Worm (Caenorhabditis elegans) whole organism, late embryonic: Measurements from ENCODE around the gene Y65A5A.1.

ENCODE experiments used
- C38D4.7 ChIP-seq: fragments of 200-800 bp; sonication (Bioruptor generic); optimal IDR thresholded peaks from 2 replicates; lab custom pipeline; 2018; ENCODE audit warnings: mild to moderate bottlenecking, missing genetic modification characterization, moderate library complexity, missing compliant biosample characterization
- F13H6.1 ChIP-seq: sonication (generic microtip); optimal IDR thresholded peaks from 2 replicates; lab custom pipeline; 2016; ENCODE audit warnings: missing genetic modification characterization, missing compliant biosample characterization
- ahr-1 ChIP-seq: sonication (generic microtip); optimal IDR thresholded peaks from 2 replicates; lab custom pipeline; 2016; ENCODE audit warnings: missing genetic modification characterization, missing compliant biosample characterization
- ama-1 ChIP-seq: fragments of 150-350 bp; optimal IDR thresholded peaks from 2 replicates; lab custom pipeline; 2014
- ceh-19 ChIP-seq: fragments of 200-800 bp; sonication (Bioruptor generic); optimal IDR thresholded peaks from 2 replicates; lab custom pipeline; 2018; ENCODE audit warnings: mild to moderate bottlenecking, missing genetic modification characterization, missing compliant biosample characterization
- ceh-22 ChIP-seq: sonication (generic microtip); optimal IDR thresholded peaks from 2 replicates; lab custom pipeline; 2017; ENCODE audit warnings: missing biosample characterization, missing genetic modification characterization
- ceh-24 ChIP-seq: sonication (generic microtip); optimal IDR thresholded peaks from 2 replicates; lab custom pipeline; 2016; ENCODE audit warnings: mild to moderate bottlenecking, missing genetic modification characterization, missing compliant biosample characterization
- ceh-30 ChIP-seq: fragments of 150-350 bp; optimal IDR thresholded peaks from 2 replicates; lab custom pipeline; 2014; ENCODE audit warnings: missing biosample characterization, missing genetic modification characterization
- ceh-31 ChIP-seq: sonication (generic microtip); optimal IDR thresholded peaks from 2 replicates; lab custom pipeline; 2016; ENCODE audit warnings: missing genetic modification characterization, missing compliant biosample characterization
- ceh-34 ChIP-seq: sonication (generic microtip); optimal IDR thresholded peaks from 2 replicates; lab custom pipeline; 2016; ENCODE audit warnings: mild to moderate bottlenecking, missing genetic modification characterization, missing compliant biosample characterization
- ceh-48 ChIP-seq: sonication (generic microtip); optimal IDR thresholded peaks from 2 replicates; lab custom pipeline; 2016; ENCODE audit warnings: missing genetic modification characterization, inconsistent platforms, missing compliant biosample characterization
- ceh-6 ChIP-seq: fragments of 200-800 bp; sonication (Bioruptor generic); optimal IDR thresholded peaks from 2 replicates; lab custom pipeline; 2018; ENCODE audit warnings: mild to moderate bottlenecking, missing genetic modification characterization, missing compliant biosample characterization
- che-1 ChIP-seq: sonication (generic microtip); optimal IDR thresholded peaks from 2 replicates; lab custom pipeline; 2016; ENCODE audit warnings: mild to moderate bottlenecking, missing genetic modification characterization, missing compliant biosample characterization
- dmd-4 ChIP-seq: sonication (generic microtip); optimal IDR thresholded peaks from 2 replicates; lab custom pipeline; 2016; ENCODE audit warnings: borderline replicate concordance, missing genetic modification characterization, missing compliant biosample characterization
- elt-2 ChIP-seq: sonication (generic microtip); optimal IDR thresholded peaks from 2 replicates; lab custom pipeline; 2016; ENCODE audit warnings: missing genetic modification reagents, missing genetic modification characterization, missing compliant biosample characterization
- elt-4 ChIP-seq: sonication (generic microtip); optimal IDR thresholded peaks from 2 replicates; lab custom pipeline; 2016; ENCODE audit warnings: missing genetic modification characterization, missing compliant biosample characterization
- fax-1 ChIP-seq: sonication (generic microtip); optimal IDR thresholded peaks from 2 replicates; lab custom pipeline; 2016; ENCODE audit warnings: missing genotype, missing genetic modification characterization, missing compliant biosample characterization
- fkh-6 ChIP-seq: sonication (generic microtip); optimal IDR thresholded peaks from 2 replicates; lab custom pipeline; 2016; ENCODE audit warnings: missing genetic modification characterization, missing compliant biosample characterization
- hlh-13 ChIP-seq: fragments of 200-800 bp; sonication (Bioruptor generic); optimal IDR thresholded peaks from 2 replicates; lab custom pipeline; 2018; ENCODE audit warnings: mild to moderate bottlenecking, missing genetic modification characterization, missing compliant biosample characterization
- hlh-15 ChIP-seq: sonication (generic microtip); optimal IDR thresholded peaks from 2 replicates; lab custom pipeline; 2016; ENCODE audit warnings: missing genetic modification characterization, missing compliant biosample characterization
- hlh-30 ChIP-seq: sonication (generic microtip); optimal IDR thresholded peaks from 2 replicates; lab custom pipeline; 2017; ENCODE audit warnings: antibody characterized with exemption, missing genetic modification characterization, missing compliant biosample characterization; ENCODE audit not compliant: insufficient read depth
- hlh-8 ChIP-seq: sonication (generic microtip); optimal IDR thresholded peaks from 2 replicates; lab custom pipeline; 2016; ENCODE audit warnings: missing genotype, missing genetic modification characterization, missing compliant biosample characterization
- lim-6 ChIP-seq: sonication (generic microtip); optimal IDR thresholded peaks from 2 replicates; lab custom pipeline; 2016; ENCODE audit warnings: missing genetic modification characterization, missing compliant biosample characterization
- lin-11 ChIP-seq: fragments of 200-800 bp; sonication (Bioruptor generic); optimal IDR thresholded peaks from 2 replicates; lab custom pipeline; 2018; ENCODE audit warnings: mild to moderate bottlenecking, missing genetic modification characterization, missing compliant biosample characterization
- nfya-1 ChIP-seq: sonication (generic microtip); optimal IDR thresholded peaks from 2 replicates; lab custom pipeline; 2017; ENCODE audit warnings: missing genetic modification characterization, mild to moderate bottlenecking, missing compliant biosample characterization, antibody characterized with exemption, moderate library complexity
- nhr-11 ChIP-seq: fragments of 150-350 bp; optimal IDR thresholded peaks from 2 replicates; lab custom pipeline; 2014; ENCODE audit warnings: missing biosample characterization, missing genetic modification characterization
- nhr-232 ChIP-seq: sonication (generic microtip); optimal IDR thresholded peaks from 2 replicates; lab custom pipeline; 2016; ENCODE audit warnings: missing genetic modification characterization, missing compliant biosample characterization
- pag-3 ChIP-seq: sonication (generic microtip); optimal IDR thresholded peaks from 2 replicates; lab custom pipeline; 2016; ENCODE audit warnings: missing compliant biosample characterization, missing genetic modification characterization, borderline replicate concordance
- pat-9 ChIP-seq: fragments of 200-800 bp; sonication (Bioruptor generic); optimal IDR thresholded peaks from 2 replicates; lab custom pipeline; 2018; ENCODE audit warnings: mild to moderate bottlenecking, missing genetic modification characterization, moderate library complexity, missing compliant biosample characterization
- pax-1 ChIP-seq: fragments of 150-350 bp; optimal IDR thresholded peaks from 2 replicates; lab custom pipeline; 2014; ENCODE audit warnings: missing biosample characterization, missing genetic modification characterization
- pqm-1 ChIP-seq: sonication (generic microtip); optimal IDR thresholded peaks from 2 replicates; lab custom pipeline; 2016; ENCODE audit warnings: missing genetic modification characterization, missing compliant biosample characterization
- ref-2 ChIP-seq: sonication (generic microtip); optimal IDR thresholded peaks from 2 replicates; lab custom pipeline; 2016; ENCODE audit warnings: missing genetic modification characterization, missing compliant biosample characterization
- rnt-1 ChIP-seq: sonication (generic microtip); optimal IDR thresholded peaks from 2 replicates; lab custom pipeline; 2016; ENCODE audit warnings: missing genetic modification characterization, missing compliant biosample characterization
- sdc-2 ChIP-seq: sonication (generic microtip); optimal IDR thresholded peaks from 2 replicates; lab custom pipeline; 2016; ENCODE audit warnings: missing genotype, missing genetic modification characterization, missing compliant biosample characterization
- sox-2 ChIP-seq: fragments of 200-800 bp; sonication (Bioruptor generic); IDR thresholded peaks from 2 replicates; pipeline ENCODE4 v1.3.6; 2022; ENCODE audit warnings: missing genetic modification reagents, missing genetic modification characterization, missing compliant biosample characterization
- syd-9 ChIP-seq: sonication (generic microtip); optimal IDR thresholded peaks from 2 replicates; lab custom pipeline; 2016; ENCODE audit warnings: mild to moderate bottlenecking, missing genetic modification characterization, moderate library complexity, missing compliant biosample characterization
- tbx-2 ChIP-seq: sonication (generic microtip); optimal IDR thresholded peaks from 2 replicates; lab custom pipeline; 2016; ENCODE audit warnings: missing genetic modification characterization, missing compliant biosample characterization
- unc-55 ChIP-seq: sonication (generic microtip); optimal IDR thresholded peaks from 2 replicates; lab custom pipeline; 2017; ENCODE audit warnings: missing biosample characterization, missing genetic modification reagents, missing genetic modification characterization
- unc-86 ChIP-seq: sonication (generic microtip); optimal IDR thresholded peaks from 2 replicates; lab custom pipeline; 2016; ENCODE audit warnings: missing genetic modification characterization, missing compliant biosample characterization

Gene Y65A5A.1

ce11 chrIV:16415100-16415973 lies 15.7 kb upstream of the Y65A5A.1 start (continued):
- TF ChIP-seq syd-9 (no peak), ceh-30 (tag; lab: Kevin White, UChicago) (no peak), ceh-24 (tag; lab: Kevin White, UChicago) (no peak), pax-1 (tag; lab: Kevin White, UChicago) (no peak), ceh-34 (peak; percentile 5), ceh-19 (GFP tag; lab: Kevin White, UChicago) (no peak), elt-4 (tag; lab: Kevin White, UChicago) (no peak), unc-55 (GFP tag; lab: Kevin White, UChicago) (no peak), nhr-232 (tag; lab: Kevin White, UChicago) (no peak), elt-2 (tag; lab: Kevin White, UChicago) (peak; percentile 37), ceh-22 (tag; lab: Kevin White, UChicago) (no peak), hlh-30 (tag; lab: Kevin White, UChicago) (no peak), pat-9 (tag; lab: Kevin White, UChicago) (no peak), unc-86 (tag; lab: Kevin White, UChicago) (no peak), pag-3 (tag; lab: Kevin White, UChicago) (no peak), hlh-8 (tag; lab: Kevin White, UChicago) (peak; percentile 68), lin-11 (tag; lab: Kevin White, UChicago) (no peak), pqm-1 (tag; lab: Kevin White, UChicago) (peak; percentile 41), ahr-1 (tag; lab: Kevin White, UChicago) (peak; percentile 52)

- TF ChIP-seq nhr-232 (tag; lab: Kevin White, UChicago) (no peak), elt-2 (tag; lab: Kevin White, UChicago) (no peak), ref-2 (tag; lab: Kevin White, UChicago) (no peak), pag-3 (tag; lab: Kevin White, UChicago) (no peak), dmd-4 (tag; lab: Kevin White, UChicago) (no peak), che-1 (tag; lab: Kevin White, UChicago) (no peak), lim-6 (no peak), rnt-1 (no peak), C38D4.7 (no peak), fax-1 (tag; lab: Kevin White, UChicago) (no peak), hlh-13 (GFP tag; lab: Kevin White, UChicago) (no peak), ceh-34 (no peak), ceh-22 (tag; lab: Kevin White, UChicago) (no peak), F13H6.1 (no peak), tbx-2 (tag; lab: Kevin White, UChicago) (no peak), ceh-6 (GFP tag; lab: Kevin White, UChicago) (no peak)
These were observed 12.1 kb upstream of the Y65A5A.1 start, which contains the start of gene Y65A5A.2 for ce11 chrIV:16411713-16412112. Gene Y65A5A.2, plus strand, starts transcription at chrIV:16412020.

- peak; percentile 28 for TF ChIP-seq pax-1 (tag; lab: Kevin White, UChicago)
- TF ChIP-seq fkh-6 (tag; lab: Kevin White, UChicago), result no peak
- peak; percentile 20 for TF ChIP-seq ceh-31
- no peak for TF ChIP-seq nhr-11 (tag; lab: Kevin White, UChicago)
- TF ChIP-seq ama-1 (lab: Kevin White, UChicago), result no peak
- TF ChIP-seq sdc-2 (tag; lab: Kevin White, UChicago), result no peak
- no peak for TF ChIP-seq syd-9
- TF ChIP-seq nfya-1 (tag; lab: Kevin White, UChicago), result no peak
- peak; percentile 77 for TF ChIP-seq tbx-2 (tag; lab: Kevin White, UChicago)
- TF ChIP-seq ceh-34, result peak; percentile 87
- TF ChIP-seq ceh-48, result no peak
- TF ChIP-seq sox-2 (GFP tag; lab: Robert Waterston, UW), result peak; percentile 48
- no peak for TF ChIP-seq hlh-15 (tag; lab: Kevin White, UChicago)
- peak; percentile 45 for TF ChIP-seq ref-2 (tag; lab: Kevin White, UChicago)
These were observed 10.5 kb upstream of the Y65A5A.1 start for ce11 chrIV:16410078-16410636.
